Worm (Caenorhabditis elegans) whole organism, midembryonic: ENCODE data around the gene H35N09.2.

Experiments
- cog-1 ChIP-seq: sonication (generic microtip); optimal IDR thresholded peaks from 2 replicates; lab custom pipeline; 2016; ENCODE audit warnings: missing genetic modification characterization, missing compliant biosample characterization
- flt-1 ChIP-seq: fragments of 200-800 bp; sonication (Bioruptor generic); IDR thresholded peaks from 2 replicates; pipeline ENCODE4 v1.3.6; 2022; ENCODE audit warnings: missing genetic modification characterization, missing compliant biosample characterization
- tab-1 ChIP-seq: fragments of 200-800 bp; sonication (Bioruptor generic); IDR thresholded peaks from 2 replicates; pipeline ENCODE4 v1.3.6; 2022; ENCODE audit warnings: missing genetic modification characterization, missing compliant biosample characterization

DNA sequence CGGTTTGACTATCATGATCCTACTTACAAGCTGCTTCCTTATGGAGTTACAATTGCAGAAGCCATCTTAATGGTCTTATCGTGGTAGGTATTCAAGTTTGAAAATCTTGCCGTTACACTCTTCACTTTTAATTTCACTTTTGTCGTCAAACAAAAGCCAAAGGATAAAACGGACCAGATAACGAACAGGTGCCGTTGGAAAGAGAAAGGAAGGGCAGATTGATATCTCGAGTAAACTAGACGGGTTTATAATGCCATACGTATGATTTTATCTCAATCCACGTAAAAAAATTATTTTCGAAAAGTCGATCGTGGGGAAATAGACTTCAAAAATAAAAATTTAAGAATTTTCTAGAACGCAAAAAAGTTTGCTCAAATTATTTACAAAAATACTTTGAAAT is 50.8 kb downstream of the H35N09.2 start:
- TF ChIP-seq cog-1 (tag; lab: Kevin White, UChicago) (no peak), tab-1 (no peak), flt-1 (GFP tag; lab: Robert Waterston, UW) (no peak)
